Worm (Caenorhabditis elegans) whole organism, L2 larva: ENCODE data around the gene nmur-2.

Source experiments
- C34F6.9 ChIP-seq: fragments of 150-350 bp; optimal IDR thresholded peaks from 2 replicates; lab custom pipeline; 2014; ENCODE audit warnings: missing biosample characterization, missing genetic modification characterization
- F13H6.1 ChIP-seq: sonication (generic microtip); optimal IDR thresholded peaks from 2 replicates; lab custom pipeline; 2016; ENCODE audit warnings: missing genetic modification characterization, missing compliant biosample characterization
- R02D3.7 ChIP-seq: fragments of 150-350 bp; optimal IDR thresholded peaks from 2 replicates; lab custom pipeline; 2014; ENCODE audit warnings: missing biosample characterization, missing genetic modification characterization
- Y55F3AM.14 ChIP-seq: fragments of 200-800 bp; sonication (Bioruptor generic); optimal IDR thresholded peaks from 2 replicates; lab custom pipeline; 2018; ENCODE audit warnings: mild to moderate bottlenecking, missing genetic modification characterization, missing compliant biosample characterization
- ZK546.5 ChIP-seq: sonication (generic microtip); optimal IDR thresholded peaks from 2 replicates; lab custom pipeline; 2017; ENCODE audit warnings: missing biosample characterization, missing genetic modification characterization
- alr-1 ChIP-seq: fragments of 150-350 bp; optimal IDR thresholded peaks from 2 replicates; lab custom pipeline; 2014; ENCODE audit warnings: missing biosample characterization, missing genetic modification characterization
- aly-2 ChIP-seq: fragments of 150-350 bp; optimal IDR thresholded peaks from 2 replicates; lab custom pipeline; 2014; ENCODE audit warnings: missing biosample characterization, missing genetic modification characterization
- ama-1 ChIP-seq: fragments of 150-350 bp; optimal IDR thresholded peaks from 2 replicates; lab custom pipeline; 2018; ENCODE audit warnings: inconsistent platforms
- blmp-1 ChIP-seq: sonication (generic microtip); optimal IDR thresholded peaks from 2 replicates; lab custom pipeline; 2017; ENCODE audit warnings: missing genetic modification characterization, mild to moderate bottlenecking, missing compliant biosample characterization, antibody characterized with exemption, moderate library complexity; ENCODE audit not compliant: insufficient read depth
- ceh-16 ChIP-seq: fragments of 150-350 bp; optimal IDR thresholded peaks from 2 replicates; lab custom pipeline; 2014; ENCODE audit warnings: missing biosample characterization, missing genetic modification characterization
- ceh-82 ChIP-seq: fragments of 150-350 bp; optimal IDR thresholded peaks from 2 replicates; lab custom pipeline; 2014; ENCODE audit warnings: missing biosample characterization, missing genetic modification characterization
- crh-2 ChIP-seq: sonication (generic microtip); optimal IDR thresholded peaks from 2 replicates; lab custom pipeline; 2017; ENCODE audit warnings: missing biosample characterization, missing genetic modification characterization
- dmd-4 ChIP-seq: sonication (generic microtip); optimal IDR thresholded peaks from 2 replicates; lab custom pipeline; 2017; ENCODE audit warnings: missing biosample characterization, missing genetic modification characterization
- egl-27 ChIP-seq: sonication (generic microtip); optimal IDR thresholded peaks from 3 replicates; lab custom pipeline; 2017; ENCODE audit warnings: missing biosample characterization, missing genetic modification reagents, missing genetic modification characterization
- elt-1 ChIP-seq: fragments of 150-350 bp; optimal IDR thresholded peaks from 2 replicates; lab custom pipeline; 2014; ENCODE audit warnings: missing biosample characterization, missing genetic modification characterization
- elt-3 ChIP-seq: sonication (generic microtip); optimal IDR thresholded peaks from 2 replicates; lab custom pipeline; 2017; ENCODE audit warnings: missing biosample characterization, missing genetic modification characterization
- fos-1 ChIP-seq: fragments of 150-350 bp; optimal IDR thresholded peaks from 2 replicates; lab custom pipeline; 2014; ENCODE audit warnings: missing biosample characterization, missing genetic modification characterization
- gmeb-1 ChIP-seq: fragments of 150-350 bp; optimal IDR thresholded peaks from 2 replicates; lab custom pipeline; 2014; ENCODE audit warnings: missing biosample characterization, missing genetic modification characterization
- lin-11 ChIP-seq: fragments of 150-350 bp; sonication (generic microtip); optimal IDR thresholded peaks from 2 replicates; lab custom pipeline; 2014; ENCODE audit warnings: missing biosample characterization, missing genetic modification characterization, inconsistent platforms, mixed read lengths
- lin-13 ChIP-seq: fragments of 150-350 bp; optimal IDR thresholded peaks from 2 replicates; lab custom pipeline; 2014; ENCODE audit warnings: missing biosample characterization, missing genetic modification reagents, missing genetic modification characterization
- lin-39 ChIP-seq: fragments of 150-350 bp; optimal IDR thresholded peaks from 2 replicates; lab custom pipeline; 2014; ENCODE audit warnings: missing biosample characterization, missing genetic modification reagents, missing genetic modification characterization
- lsy-2 ChIP-seq, 2 experiments: fragments of 150-350 bp in 1 of 2; sonication (generic microtip) in 1 of 2; optimal IDR thresholded peaks; 2 replicates each; lab custom pipeline; 2014 to 2017; ENCODE audit warnings: missing biosample characterization in 2 of 2, missing genetic modification characterization in 2 of 2
- mab-5 ChIP-seq: fragments of 150-350 bp; optimal IDR thresholded peaks from 2 replicates; lab custom pipeline; 2014; ENCODE audit warnings: missing biosample characterization, missing genetic modification characterization
- mbf-1 ChIP-seq: sonication (generic microtip); optimal IDR thresholded peaks from 2 replicates; lab custom pipeline; 2017; ENCODE audit warnings: missing biosample characterization, missing genetic modification characterization
- mdl-1 ChIP-seq, 2 experiments: fragments of 150-350 bp in 1 of 2; sonication (generic microtip) in 1 of 2; optimal IDR thresholded peaks; 2 replicates each; lab custom pipeline; 2017; ENCODE audit warnings: missing biosample characterization in 2 of 2, missing genetic modification characterization in 2 of 2
- nhr-10 ChIP-seq: sonication (generic microtip); optimal IDR thresholded peaks from 2 replicates; lab custom pipeline; 2017; ENCODE audit warnings: missing biosample characterization, missing genetic modification characterization
- nhr-11 ChIP-seq: fragments of 150-350 bp; optimal IDR thresholded peaks from 2 replicates; lab custom pipeline; 2014; ENCODE audit warnings: missing biosample characterization, missing genetic modification characterization
- nhr-12 ChIP-seq: fragments of 150-350 bp; optimal IDR thresholded peaks from 2 replicates; lab custom pipeline; 2014; ENCODE audit warnings: missing biosample characterization, missing genetic modification characterization
- nhr-129 ChIP-seq: fragments of 150-350 bp; optimal IDR thresholded peaks from 2 replicates; lab custom pipeline; 2014; ENCODE audit warnings: missing biosample characterization, missing genetic modification characterization
- nhr-21 ChIP-seq: fragments of 150-350 bp; optimal IDR thresholded peaks from 2 replicates; lab custom pipeline; 2014; ENCODE audit warnings: missing biosample characterization, missing genetic modification characterization
- nhr-23 ChIP-seq: fragments of 150-350 bp; optimal IDR thresholded peaks from 2 replicates; lab custom pipeline; 2014; ENCODE audit warnings: missing biosample characterization, missing genetic modification reagents, missing genetic modification characterization
- nhr-237 ChIP-seq: fragments of 150-350 bp; optimal IDR thresholded peaks from 2 replicates; lab custom pipeline; 2014; ENCODE audit warnings: missing biosample characterization, missing genetic modification characterization
- nhr-25 ChIP-seq: fragments of 150-350 bp; sonication (generic microtip); optimal IDR thresholded peaks from 3 replicates; lab custom pipeline; 2014; ENCODE audit warnings: missing biosample characterization, missing genetic modification characterization
- nhr-6 ChIP-seq: fragments of 150-350 bp; optimal IDR thresholded peaks from 2 replicates; lab custom pipeline; 2014; ENCODE audit warnings: missing biosample characterization, missing genetic modification characterization
- nhr-77 ChIP-seq: fragments of 150-350 bp; optimal IDR thresholded peaks from 2 replicates; lab custom pipeline; 2014; ENCODE audit warnings: missing biosample characterization, missing genetic modification characterization
- peb-1 ChIP-seq: fragments of 150-350 bp; optimal IDR thresholded peaks from 2 replicates; lab custom pipeline; 2014; ENCODE audit warnings: missing biosample characterization, missing genetic modification characterization
- sem-4 ChIP-seq: fragments of 150-350 bp; optimal IDR thresholded peaks from 2 replicates; lab custom pipeline; 2014; ENCODE audit warnings: missing biosample characterization, missing genetic modification reagents, missing genetic modification characterization
- skn-1 ChIP-seq: sonication (generic microtip); optimal IDR thresholded peaks from 2 replicates; lab custom pipeline; 2017; ENCODE audit warnings: missing biosample characterization, missing genetic modification characterization
- sma-3 ChIP-seq: sonication (generic microtip); optimal IDR thresholded peaks from 2 replicates; lab custom pipeline; 2016; ENCODE audit warnings: missing genetic modification reagents, missing genetic modification characterization, missing compliant biosample characterization
- sma-9 ChIP-seq, 2 experiments: fragments of 150-350 bp in 1 of 2; sonication (generic microtip) in 1 of 2; optimal IDR thresholded peaks; 2 replicates each; lab custom pipeline; 2014 to 2016; ENCODE audit warnings: missing genetic modification characterization in 2 of 2, mild to moderate bottlenecking in 1 of 2, missing biosample characterization in 1 of 2, missing compliant biosample characterization in 1 of 2, missing genetic modification reagents in 1 of 2, moderate library complexity in 1 of 2
- snpc-4 ChIP-seq: fragments of 150-350 bp; optimal IDR thresholded peaks from 2 replicates; lab custom pipeline; 2014; ENCODE audit warnings: missing biosample characterization, missing genetic modification characterization
- unc-39 ChIP-seq: fragments of 150-350 bp; optimal IDR thresholded peaks from 2 replicates; lab custom pipeline; 2014; ENCODE audit warnings: missing biosample characterization, missing genetic modification characterization
- unc-55 ChIP-seq: fragments of 150-350 bp; sonication (generic microtip); optimal IDR thresholded peaks from 3 replicates; lab custom pipeline; 2014; ENCODE audit warnings: missing biosample characterization, missing genetic modification reagents, missing genetic modification characterization
- unc-62 ChIP-seq: fragments of 150-350 bp; optimal IDR thresholded peaks from 2 replicates; lab custom pipeline; 2014; ENCODE audit warnings: missing biosample characterization, missing genetic modification reagents, missing genetic modification characterization
- zag-1 ChIP-seq: fragments of 150-350 bp; optimal IDR thresholded peaks from 2 replicates; lab custom pipeline; 2014; ENCODE audit warnings: missing biosample characterization, missing genetic modification characterization
- ztf-1 ChIP-seq: fragments of 200-800 bp; sonication (Bioruptor generic); conservative IDR thresholded peaks from 2 replicates; pipeline ENCODE4 v1.3.6; 2022; ENCODE audit warnings: missing genetic modification characterization, missing compliant biosample characterization
- ztf-11 ChIP-seq: sonication (generic microtip); optimal IDR thresholded peaks from 2 replicates; lab custom pipeline; 2017; ENCODE audit warnings: missing biosample characterization, missing genetic modification characterization
- ztf-4 ChIP-seq: fragments of 150-350 bp; optimal IDR thresholded peaks from 2 replicates; lab custom pipeline; 2014; ENCODE audit warnings: missing biosample characterization, missing genetic modification characterization

The nmur-2 gene

ce11 chrII:156999-157499, 32.2 kb upstream of the nmur-2 start:
- TF ChIP-seq lin-11: no peak
- TF ChIP-seq R02D3.7: no peak
- TF ChIP-seq nhr-77 (tag; lab: Kevin White, UChicago): no peak
- no peak for TF ChIP-seq skn-1 (tag; lab: Kevin White, UChicago)
- TF ChIP-seq aly-2: no peak
- no peak for TF ChIP-seq sma-3 (GFP tag; lab: Kevin White, UChicago)
- no peak for TF ChIP-seq lin-13

- TF ChIP-seq R02D3.7: peak; percentile 73
- no peak for TF ChIP-seq skn-1 (tag; lab: Kevin White, UChicago)
- no peak for TF ChIP-seq aly-2
- no peak for TF ChIP-seq mbf-1 (tag; lab: Kevin White, UChicago)
- TF ChIP-seq gmeb-1 (tag; lab: Kevin White, UChicago): peak; percentile 97
- no peak for TF ChIP-seq lin-39 (tag; lab: Kevin White, UChicago)
- TF ChIP-seq fos-1: peak; percentile 78
- TF ChIP-seq sma-9 (GFP tag; optimal IDR thresholded peaks at IDR 0.05; lab: Kevin White, UChicago): peak; percentile 95
- TF ChIP-seq sma-9 (tag; optimal IDR thresholded peaks at IDR 0.05; lab: Kevin White, UChicago): no peak
- peak; percentile 98 for TF ChIP-seq unc-55
- TF ChIP-seq lsy-2 (tag; optimal IDR thresholded peaks at IDR 0.05; lab: Kevin White, UChicago): peak; percentile 90 to 95
- TF ChIP-seq nhr-23 (tag; lab: Kevin White, UChicago): no peak
- peak; percentile 64 for TF ChIP-seq zag-1 (tag; lab: Kevin White, UChicago)
- TF ChIP-seq peb-1 (tag; lab: Kevin White, UChicago): no peak
- TF ChIP-seq nhr-129 (tag; lab: Kevin White, UChicago): peak; percentile 85
- peak; percentile 57 for TF ChIP-seq ama-1 (lab: Kevin White, UChicago)
- no peak for TF ChIP-seq dmd-4
- TF ChIP-seq sem-4 (tag; lab: Kevin White, UChicago): peak; percentile 86
- TF ChIP-seq lin-11: peak; percentile 96
- TF ChIP-seq nhr-77 (tag; lab: Kevin White, UChicago): peak; percentile 29
- TF ChIP-seq alr-1: no peak
- no peak for TF ChIP-seq ceh-16 (tag; lab: Kevin White, UChicago)
- TF ChIP-seq nhr-11 (tag; lab: Kevin White, UChicago): no peak
- TF ChIP-seq lin-13: peak; percentile 95
- TF ChIP-seq blmp-1: peak; percentile 76
- TF ChIP-seq ztf-1: no peak
- no peak for TF ChIP-seq ztf-11
- peak; percentile 90 for TF ChIP-seq nhr-6 (tag; lab: Kevin White, UChicago)
- TF ChIP-seq nhr-10 (tag; lab: Kevin White, UChicago): peak; percentile 66
- TF ChIP-seq egl-27: peak; percentile 92
- TF ChIP-seq unc-62 (GFP tag; lab: Kevin White, UChicago): peak; percentile 64
- TF ChIP-seq ZK546.5 (tag; lab: Kevin White, UChicago): peak; percentile 55
- TF ChIP-seq elt-3 (tag; lab: Kevin White, UChicago): no peak
- peak; percentile 86 for TF ChIP-seq ztf-4 (tag; lab: Kevin White, UChicago)
- peak; percentile 91 for TF ChIP-seq nhr-21 (tag; lab: Kevin White, UChicago)
- TF ChIP-seq sma-3 (GFP tag; lab: Kevin White, UChicago): peak; percentile 95
- TF ChIP-seq Y55F3AM.14: peak; percentile 60
- peak; percentile 79 for TF ChIP-seq ceh-82 (tag; lab: Kevin White, UChicago)
- TF ChIP-seq mab-5 (tag; lab: Kevin White, UChicago): peak; percentile 95
- TF ChIP-seq snpc-4 (tag; lab: Kevin White, UChicago): peak; percentile 81
- TF ChIP-seq crh-2 (tag; lab: Kevin White, UChicago): peak; percentile 95
- peak in 1 of 2 experiments; percentile 26 for TF ChIP-seq mdl-1 (tag; optimal IDR thresholded peaks at IDR 0.05; lab: Kevin White, UChicago)
- TF ChIP-seq F13H6.1 (tag; lab: Kevin White, UChicago): peak; percentile 93
- no peak for TF ChIP-seq elt-1 (tag; lab: Kevin White, UChicago)
- TF ChIP-seq nhr-25 (tag; lab: Kevin White, UChicago): peak; percentile 90
- no peak for TF ChIP-seq unc-39 (tag; lab: Kevin White, UChicago)
- TF ChIP-seq nhr-237 (tag; lab: Kevin White, UChicago): peak; percentile 52
- peak; percentile 95 for TF ChIP-seq C34F6.9
- no peak for TF ChIP-seq nhr-12
Measured at ce11 chrII:155904-156303, 31.1 kb upstream of the nmur-2 start, which contains the start of gene mrpl-28. Gene mrpl-28, minus strand, starts transcription at chrII:156009.
